Worm (Caenorhabditis elegans): Measurements from ENCODE around the gene let-413.

ce11 chrV:7952855-7953254 lies 24.7 kb downstream of the let-413 start, which contains the start of gene clec-216:
- TF ChIP-seq K11D2.4 (GFP tag; IDR thresholded peaks at IDR 0.05) (no peak), ceh-40 (GFP tag; IDR thresholded peaks at IDR 0.05) (no peak), ceh-58 (GFP tag; IDR thresholded peaks at IDR 0.05) (no peak), unc-130 (GFP tag; optimal IDR thresholded peaks at IDR 0.05) (no peak), ekl-4 (GFP tag; IDR thresholded peaks at IDR 0.05) (no peak), him-1 (tag; optimal IDR thresholded peaks at IDR 0.05) (no peak), T26A5.8 (tag; optimal IDR thresholded peaks at IDR 0.05) (no peak), unc-62 (GFP tag; optimal IDR thresholded peaks at IDR 0.05) (no peak), pha-4 (tag; optimal IDR thresholded peaks at IDR 0.05) (no peak), nfya-2 (GFP tag; IDR thresholded peaks at IDR 0.05) (no peak)
